Worm (Caenorhabditis elegans) whole organism, late embryonic: ENCODE measurements around the gene bath-30.

Experiments used
- ama-1 ChIP-seq: fragments of 150-350 bp; optimal IDR thresholded peaks from 2 replicates; lab custom pipeline; 2014
- ceh-48 ChIP-seq: sonication (generic microtip); optimal IDR thresholded peaks from 2 replicates; lab custom pipeline; 2016; ENCODE audit warnings: missing genetic modification characterization, inconsistent platforms, missing compliant biosample characterization
- eyg-1 ChIP-seq: sonication (generic microtip); optimal IDR thresholded peaks from 2 replicates; lab custom pipeline; 2016; ENCODE audit warnings: missing genotype, missing genetic modification characterization, missing compliant biosample characterization
- fax-1 ChIP-seq: sonication (generic microtip); optimal IDR thresholded peaks from 2 replicates; lab custom pipeline; 2016; ENCODE audit warnings: missing genotype, missing genetic modification characterization, missing compliant biosample characterization

- TF ChIP-seq ceh-48 (tag; lab: Kevin White, UChicago): no peak
- TF ChIP-seq fax-1 (tag; lab: Kevin White, UChicago): no peak
- no peak for TF ChIP-seq eyg-1
- no peak for TF ChIP-seq ama-1 (lab: Kevin White, UChicago)
Measured at ce11 chrII:3337039-3337438, 9.1 kb downstream of the bath-30 start, which contains the start of gene F14D2.19.
